Worm (Caenorhabditis elegans) whole organism, L2 larva: ENCODE measurements around the gene cdf-1.

Experiments used
- F13H6.1 ChIP-seq: sonication (generic microtip); optimal IDR thresholded peaks from 2 replicates; lab custom pipeline; 2016; ENCODE audit warnings: missing genetic modification characterization, missing compliant biosample characterization
- R02D3.7 ChIP-seq: fragments of 150-350 bp; optimal IDR thresholded peaks from 2 replicates; lab custom pipeline; 2014; ENCODE audit warnings: missing biosample characterization, missing genetic modification characterization
- Y55F3AM.14 ChIP-seq: fragments of 200-800 bp; sonication (Bioruptor generic); optimal IDR thresholded peaks from 2 replicates; lab custom pipeline; 2018; ENCODE audit warnings: mild to moderate bottlenecking, missing genetic modification characterization, missing compliant biosample characterization
- blmp-1 ChIP-seq: sonication (generic microtip); optimal IDR thresholded peaks from 2 replicates; lab custom pipeline; 2017; ENCODE audit warnings: missing genetic modification characterization, mild to moderate bottlenecking, missing compliant biosample characterization, antibody characterized with exemption, moderate library complexity; ENCODE audit not compliant: insufficient read depth
- ceh-16 ChIP-seq: fragments of 150-350 bp; optimal IDR thresholded peaks from 2 replicates; lab custom pipeline; 2014; ENCODE audit warnings: missing biosample characterization, missing genetic modification characterization
- ceh-82 ChIP-seq: fragments of 150-350 bp; optimal IDR thresholded peaks from 2 replicates; lab custom pipeline; 2014; ENCODE audit warnings: missing biosample characterization, missing genetic modification characterization
- dmd-4 ChIP-seq: sonication (generic microtip); optimal IDR thresholded peaks from 2 replicates; lab custom pipeline; 2017; ENCODE audit warnings: missing biosample characterization, missing genetic modification characterization
- egl-27 ChIP-seq: sonication (generic microtip); optimal IDR thresholded peaks from 3 replicates; lab custom pipeline; 2017; ENCODE audit warnings: missing biosample characterization, missing genetic modification reagents, missing genetic modification characterization
- elt-1 ChIP-seq: fragments of 150-350 bp; optimal IDR thresholded peaks from 2 replicates; lab custom pipeline; 2014; ENCODE audit warnings: missing biosample characterization, missing genetic modification characterization
- elt-3 ChIP-seq: sonication (generic microtip); optimal IDR thresholded peaks from 2 replicates; lab custom pipeline; 2017; ENCODE audit warnings: missing biosample characterization, missing genetic modification characterization
- fos-1 ChIP-seq: fragments of 150-350 bp; optimal IDR thresholded peaks from 2 replicates; lab custom pipeline; 2014; ENCODE audit warnings: missing biosample characterization, missing genetic modification characterization
- gmeb-1 ChIP-seq: fragments of 150-350 bp; optimal IDR thresholded peaks from 2 replicates; lab custom pipeline; 2014; ENCODE audit warnings: missing biosample characterization, missing genetic modification characterization
- lin-13 ChIP-seq: fragments of 150-350 bp; optimal IDR thresholded peaks from 2 replicates; lab custom pipeline; 2014; ENCODE audit warnings: missing biosample characterization, missing genetic modification reagents, missing genetic modification characterization
- lin-39 ChIP-seq: fragments of 150-350 bp; optimal IDR thresholded peaks from 2 replicates; lab custom pipeline; 2014; ENCODE audit warnings: missing biosample characterization, missing genetic modification reagents, missing genetic modification characterization
- lsy-2 ChIP-seq, 2 experiments: fragments of 150-350 bp in 1 of 2; sonication (generic microtip) in 1 of 2; optimal IDR thresholded peaks; 2 replicates each; lab custom pipeline; 2014 to 2017; ENCODE audit warnings: missing biosample characterization in 2 of 2, missing genetic modification characterization in 2 of 2
- mbf-1 ChIP-seq: sonication (generic microtip); optimal IDR thresholded peaks from 2 replicates; lab custom pipeline; 2017; ENCODE audit warnings: missing biosample characterization, missing genetic modification characterization
- nhr-21 ChIP-seq: fragments of 150-350 bp; optimal IDR thresholded peaks from 2 replicates; lab custom pipeline; 2014; ENCODE audit warnings: missing biosample characterization, missing genetic modification characterization
- nhr-23 ChIP-seq: fragments of 150-350 bp; optimal IDR thresholded peaks from 2 replicates; lab custom pipeline; 2014; ENCODE audit warnings: missing biosample characterization, missing genetic modification reagents, missing genetic modification characterization
- nhr-25 ChIP-seq: fragments of 150-350 bp; sonication (generic microtip); optimal IDR thresholded peaks from 3 replicates; lab custom pipeline; 2014; ENCODE audit warnings: missing biosample characterization, missing genetic modification characterization
- nhr-77 ChIP-seq: fragments of 150-350 bp; optimal IDR thresholded peaks from 2 replicates; lab custom pipeline; 2014; ENCODE audit warnings: missing biosample characterization, missing genetic modification characterization
- peb-1 ChIP-seq: fragments of 150-350 bp; optimal IDR thresholded peaks from 2 replicates; lab custom pipeline; 2014; ENCODE audit warnings: missing biosample characterization, missing genetic modification characterization
- sem-4 ChIP-seq: fragments of 150-350 bp; optimal IDR thresholded peaks from 2 replicates; lab custom pipeline; 2014; ENCODE audit warnings: missing biosample characterization, missing genetic modification reagents, missing genetic modification characterization
- skn-1 ChIP-seq: sonication (generic microtip); optimal IDR thresholded peaks from 2 replicates; lab custom pipeline; 2017; ENCODE audit warnings: missing biosample characterization, missing genetic modification characterization
- sma-3 ChIP-seq: sonication (generic microtip); optimal IDR thresholded peaks from 2 replicates; lab custom pipeline; 2016; ENCODE audit warnings: missing genetic modification reagents, missing genetic modification characterization, missing compliant biosample characterization
- snpc-4 ChIP-seq: fragments of 150-350 bp; optimal IDR thresholded peaks from 2 replicates; lab custom pipeline; 2014; ENCODE audit warnings: missing biosample characterization, missing genetic modification characterization
- unc-55 ChIP-seq: fragments of 150-350 bp; sonication (generic microtip); optimal IDR thresholded peaks from 3 replicates; lab custom pipeline; 2014; ENCODE audit warnings: missing biosample characterization, missing genetic modification reagents, missing genetic modification characterization
- unc-62 ChIP-seq: fragments of 150-350 bp; optimal IDR thresholded peaks from 2 replicates; lab custom pipeline; 2014; ENCODE audit warnings: missing biosample characterization, missing genetic modification reagents, missing genetic modification characterization
- zag-1 ChIP-seq: fragments of 150-350 bp; optimal IDR thresholded peaks from 2 replicates; lab custom pipeline; 2014; ENCODE audit warnings: missing biosample characterization, missing genetic modification characterization
- ztf-1 ChIP-seq: fragments of 200-800 bp; sonication (Bioruptor generic); conservative IDR thresholded peaks from 2 replicates; pipeline ENCODE4 v1.3.6; 2022; ENCODE audit warnings: missing genetic modification characterization, missing compliant biosample characterization
- ztf-11 ChIP-seq: sonication (generic microtip); optimal IDR thresholded peaks from 2 replicates; lab custom pipeline; 2017; ENCODE audit warnings: missing biosample characterization, missing genetic modification characterization

The cdf-1 gene

ce11 chrX:6499736-6500135, 5.2 kb downstream of the cdf-1 start, which contains the start of gene actl-1:
actl-1 (minus strand) TSS chrX:6499836.
- TF ChIP-seq R02D3.7 (no peak), mbf-1 (tag; lab: Kevin White, UChicago) (no peak), zag-1 (no peak), dmd-4 (tag; lab: Kevin White, UChicago) (no peak), ztf-1 (GFP tag; lab: Robert Waterston, UW) (no peak), nhr-23 (tag; lab: Kevin White, UChicago) (no peak)

- TF ChIP-seq nhr-21 (tag; lab: Kevin White, UChicago) (no peak), lin-13 (GFP tag; lab: Kevin White, UChicago) (no peak), Y55F3AM.14 (no peak), unc-55 (GFP tag; lab: Kevin White, UChicago) (no peak), mbf-1 (tag; lab: Kevin White, UChicago) (no peak), blmp-1 (tag; lab: Kevin White, UChicago) (no peak), egl-27 (no peak), nhr-77 (no peak), F13H6.1 (tag; lab: Kevin White, UChicago) (no peak), lin-39 (tag; lab: Kevin White, UChicago) (no peak), sma-3 (GFP tag; lab: Kevin White, UChicago) (no peak), elt-3 (tag; lab: Kevin White, UChicago) (no peak), snpc-4 (tag; lab: Kevin White, UChicago) (no peak), sem-4 (tag; lab: Kevin White, UChicago) (no peak), ceh-82 (tag; lab: Kevin White, UChicago) (no peak)
These were observed 20.2 kb downstream of the cdf-1 start, which contains the start of gene gar-1 for ce11 chrX:6484780-6485179. gar-1 (minus strand) TSS chrX:6484880.

ce11 chrX:6476540-6476939, 28.4 kb downstream of the cdf-1 start, which contains the start of gene C15B12.1:
C15B12.1 (plus strand) TSS chrX:6476810.
- TF ChIP-seq nhr-25 (no peak), peb-1 (tag; lab: Kevin White, UChicago) (no peak), elt-3 (tag; lab: Kevin White, UChicago) (no peak), snpc-4 (tag; lab: Kevin White, UChicago) (no peak), fos-1 (peak; percentile 17)
- TF ChIP-seq, all 48 proteins: peak for 1

ce11 chrX:6473698-6474314, 31.1 kb downstream of the cdf-1 start, which contains the start of the genes C15B12.4 and C15B12.8:
C15B12.4 (minus strand) TSS chrX:6473748.
C15B12.8 (plus strand) TSS chrX:6474264.
- TF ChIP-seq zag-1, result no peak
- no peak for TF ChIP-seq lin-39 (tag; lab: Kevin White, UChicago)
- no peak for TF ChIP-seq lsy-2 (tag; optimal IDR thresholded peaks at IDR 0.05; lab: Kevin White, UChicago)
- no peak for TF ChIP-seq gmeb-1 (tag; lab: Kevin White, UChicago)

- TF ChIP-seq skn-1 (tag; lab: Kevin White, UChicago), result no peak
- TF ChIP-seq unc-62, result no peak
- TF ChIP-seq lin-13 (GFP tag; lab: Kevin White, UChicago), result no peak
- no peak for TF ChIP-seq ztf-11 (tag; lab: Kevin White, UChicago)
- no peak for TF ChIP-seq elt-1 (tag; lab: Kevin White, UChicago)
- TF ChIP-seq ceh-16, result no peak
- TF ChIP-seq zag-1, result no peak
These were observed 36.4 kb downstream of the cdf-1 start, which contains the start of gene C15B12.9 for ce11 chrX:6468499-6468898. C15B12.9 (plus strand) TSS chrX:6468799.

- TF ChIP-seq sma-3 (GFP tag; lab: Kevin White, UChicago), result no peak
- TF ChIP-seq blmp-1 (tag; lab: Kevin White, UChicago), result no peak
These were observed 37.5 kb downstream of the cdf-1 start, which contains the start of gene C15B12.3 for ce11 chrX:6467462-6467861. C15B12.3 (minus strand) TSS chrX:6467562.
